Worm (Caenorhabditis elegans) whole organism, L2 larva: ENCODE results near the gene ZK829.3.

ENCODE experiments used
- R02D3.7 ChIP-seq: fragments of 150-350 bp; optimal IDR thresholded peaks from 2 replicates; lab custom pipeline; 2014; ENCODE audit warnings: missing biosample characterization, missing genetic modification characterization
- ceh-16 ChIP-seq: fragments of 150-350 bp; optimal IDR thresholded peaks from 2 replicates; lab custom pipeline; 2014; ENCODE audit warnings: missing biosample characterization, missing genetic modification characterization
- fos-1 ChIP-seq: fragments of 150-350 bp; optimal IDR thresholded peaks from 2 replicates; lab custom pipeline; 2014; ENCODE audit warnings: missing biosample characterization, missing genetic modification characterization
- lin-39 ChIP-seq: fragments of 150-350 bp; optimal IDR thresholded peaks from 2 replicates; lab custom pipeline; 2014; ENCODE audit warnings: missing biosample characterization, missing genetic modification reagents, missing genetic modification characterization
- mab-5 ChIP-seq: fragments of 150-350 bp; optimal IDR thresholded peaks from 2 replicates; lab custom pipeline; 2014; ENCODE audit warnings: missing biosample characterization, missing genetic modification characterization
- nhr-129 ChIP-seq: fragments of 150-350 bp; optimal IDR thresholded peaks from 2 replicates; lab custom pipeline; 2014; ENCODE audit warnings: missing biosample characterization, missing genetic modification characterization
- nhr-77 ChIP-seq: fragments of 150-350 bp; optimal IDR thresholded peaks from 2 replicates; lab custom pipeline; 2014; ENCODE audit warnings: missing biosample characterization, missing genetic modification characterization
- unc-62 ChIP-seq: fragments of 150-350 bp; optimal IDR thresholded peaks from 2 replicates; lab custom pipeline; 2014; ENCODE audit warnings: missing biosample characterization, missing genetic modification reagents, missing genetic modification characterization
- ztf-4 ChIP-seq: fragments of 150-350 bp; optimal IDR thresholded peaks from 2 replicates; lab custom pipeline; 2014; ENCODE audit warnings: missing biosample characterization, missing genetic modification characterization

DNA sequence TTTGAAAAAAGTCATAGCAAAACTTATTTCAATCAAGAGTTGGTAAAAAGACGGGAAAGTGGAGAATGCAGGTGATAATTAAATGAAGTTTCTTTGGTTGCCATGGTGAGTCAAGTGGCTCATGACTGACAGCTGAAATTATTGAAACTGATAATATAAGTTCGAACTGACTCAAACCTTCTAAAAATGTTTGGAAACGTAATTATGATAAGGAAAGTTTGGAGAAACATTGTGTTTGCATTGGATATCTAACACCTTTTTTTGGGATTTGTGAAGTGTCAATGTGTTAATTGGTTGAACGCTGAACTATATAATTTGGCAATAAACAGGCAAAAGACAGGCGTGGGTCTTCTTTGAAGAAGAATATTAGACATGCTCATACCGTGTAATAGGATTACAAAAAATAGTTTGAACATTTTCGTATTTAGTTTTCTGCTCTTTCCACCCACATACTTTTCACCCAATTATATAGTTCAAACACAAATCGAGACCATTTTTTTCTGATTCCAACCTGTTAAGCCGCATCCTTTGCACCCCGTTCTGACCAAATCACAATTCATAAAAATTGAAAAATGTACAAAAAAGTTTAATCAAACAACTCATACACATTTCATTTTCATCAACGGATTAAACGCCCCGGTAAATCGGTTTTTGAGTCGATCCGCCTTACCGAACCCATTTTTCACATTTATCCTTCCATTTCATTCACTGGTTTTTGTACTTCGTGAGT is 20.0 kb downstream of the ZK829.3 start, which contains the start of the genes srlf-33 and srlf-32:
- TF ChIP-seq unc-62 (GFP tag; lab: Kevin White, UChicago) (no peak), mab-5 (no peak), ztf-4 (tag; lab: Kevin White, UChicago) (no peak), R02D3.7 (tag; lab: Kevin White, UChicago) (no peak), lin-39 (tag; lab: Kevin White, UChicago) (no peak), nhr-129 (tag; lab: Kevin White, UChicago) (no peak), fos-1 (tag; lab: Kevin White, UChicago) (no peak), ceh-16 (tag; lab: Kevin White, UChicago) (no peak), nhr-77 (no peak)
